Worm (Caenorhabditis elegans) whole organism, young adult: ENCODE results near the gene gtf-2H5.
A peak's percentile ranks its signal among the peaks of the same experiment; 100 is the strongest.

Source experiments
- T07F8.4 ChIP-seq: sonication (generic microtip); optimal IDR thresholded peaks from 2 replicates; lab custom pipeline; 2016; ENCODE audit warnings: mild to moderate bottlenecking, missing genetic modification characterization, moderate library complexity, missing compliant biosample characterization
- attf-3 ChIP-seq: fragments of 200-800 bp; sonication (Bioruptor generic); conservative IDR thresholded peaks from 2 replicates; pipeline ENCODE4 v1.3.6; 2022; ENCODE audit warnings: missing genetic modification reagents, missing genetic modification characterization, missing compliant biosample characterization
- attf-6 ChIP-seq: fragments of 200-800 bp; sonication (Bioruptor generic); IDR thresholded peaks from 2 replicates; pipeline ENCODE4 v1.3.6; 2022; ENCODE audit warnings: missing genetic modification reagents, missing genetic modification characterization, missing compliant biosample characterization
- let-607 ChIP-seq, 2 experiments: fragments of 200-800 bp in 1 of 2; sonication (Bioruptor generic) in 1 of 2; sonication (generic microtip) in 1 of 2; optimal IDR thresholded peaks; 2 replicates each; lab custom pipeline; 2016 to 2018; ENCODE audit warnings: mild to moderate bottlenecking in 2 of 2, missing compliant biosample characterization in 2 of 2, missing genetic modification characterization in 2 of 2, moderate library complexity in 2 of 2, missing genotype in 1 of 2
- repo-1 ChIP-seq: sonication (generic microtip); optimal IDR thresholded peaks from 2 replicates; lab custom pipeline; 2017; ENCODE audit warnings: mild to moderate bottlenecking, missing genetic modification characterization, missing compliant biosample characterization
- snpc-1.3 ChIP-seq: sonication (generic microtip); optimal IDR thresholded peaks from 2 replicates; lab custom pipeline; 2017; ENCODE audit warnings: missing genetic modification characterization, mild to moderate bottlenecking, missing compliant biosample characterization, antibody characterized with exemption, moderate library complexity, missing genotype, missing genetic modification reagents; ENCODE audit not compliant: insufficient read depth
- snpc-4 ChIP-seq, 5 experiments: fragments of 150-350 bp in 1 of 5; sonication (generic microtip) in 4 of 5; optimal IDR thresholded peaks; 2 replicates each; lab custom pipeline; 2014 to 2018; ENCODE audit warnings: missing genetic modification characterization in 5 of 5, missing biosample characterization in 3 of 5, antibody characterized with exemption in 2 of 5, mild to moderate bottlenecking in 2 of 5, missing compliant biosample characterization in 2 of 5, missing genotype in 2 of 5, moderate library complexity in 2 of 5, missing genetic modification reagents in 1 of 5
- ztf-28 ChIP-seq: fragments of 200-800 bp; sonication (Bioruptor generic); IDR thresholded peaks from 2 replicates; pipeline ENCODE4 v1.3.6; 2022; ENCODE audit warnings: missing genetic modification reagents, missing genetic modification characterization, missing compliant biosample characterization

- TF ChIP-seq attf-6 (GFP tag; lab: Robert Waterston, UW) (no peak), repo-1 (no peak), ztf-28 (GFP tag; lab: Robert Waterston, UW) (no peak), snpc-1.3 (tag; lab: Kevin White, UChicago) (peak; percentile 32), attf-3 (GFP tag; lab: Robert Waterston, UW) (no peak), snpc-4 (GFP tag; optimal IDR thresholded peaks at IDR 0.05; lab: Kevin White, UChicago) (no peak), snpc-4 (tag; optimal IDR thresholded peaks at IDR 0.05; lab: Kevin White, UChicago) (peak in 1 of 4 experiments; percentile 61), T07F8.4 (peak; percentile 43), let-607 (tag; optimal IDR thresholded peaks at IDR 0.05; lab: Kevin White, UChicago) (peak; percentile 12 to 67)
These were observed 41.9 kb downstream of the gtf-2H5 start for ce11 chrIII:535266-536107.
